Worm (Caenorhabditis elegans): ENCODE data around the gene dyf-3.

DNA sequence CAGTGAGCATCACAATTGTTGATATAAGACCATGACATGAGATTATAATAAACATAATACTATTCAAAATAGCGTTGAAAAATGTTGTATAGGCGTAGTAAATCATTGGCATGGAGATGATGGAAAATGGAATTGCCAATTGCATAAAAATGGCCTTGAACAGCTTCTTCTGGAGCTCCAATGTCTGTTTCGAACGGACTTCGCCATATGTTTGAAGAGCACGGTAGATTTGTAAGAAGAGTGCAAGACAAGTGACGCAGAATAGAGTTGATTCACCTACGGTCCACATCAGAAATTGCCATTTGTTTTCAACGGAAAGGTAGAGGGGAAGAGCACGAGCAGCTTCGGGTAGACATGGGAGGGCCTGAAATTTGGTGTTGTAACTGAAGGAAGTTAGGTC, 48.3 kb upstream of the dyf-3 start:
- no peak for TF ChIP-seq unc-62 (GFP tag; optimal IDR thresholded peaks at IDR 0.05)
- no peak for TF ChIP-seq lin-32 (GFP tag; optimal IDR thresholded peaks at IDR 0.05)
- no peak for TF ChIP-seq nhr-12 (tag; optimal IDR thresholded peaks at IDR 0.05)
- no peak for TF ChIP-seq snpc-4 (tag; optimal IDR thresholded peaks at IDR 0.05)
- no peak for TF ChIP-seq blmp-1 (tag; optimal IDR thresholded peaks at IDR 0.05)

Measured in whole organism, mixed stage, embryonic.